Fruit fly (Drosophila melanogaster) whole organism, embryonic: ENCODE measurements around the gene CG2076.

ENCODE experiments used
- Spps ChIP-seq: fragments of 200-800 bp; sonication (Bioruptor generic); optimal IDR thresholded peaks from 2 replicates; lab custom pipeline; 2018; ENCODE audit warnings: missing biosample characterization, mild to moderate bottlenecking, missing genetic modification characterization
- al ChIP-seq: fragments of 200-800 bp; sonication (Bioruptor generic); IDR thresholded peaks from 2 replicates; pipeline ENCODE4 v1.3.6; 2022; ENCODE audit warnings: missing biosample characterization, missing genetic modification characterization
- chm ChIP-seq: fragments of 200-800 bp; sonication (Bioruptor generic); IDR thresholded peaks from 2 replicates; pipeline ENCODE4 v1.3.6; 2022; ENCODE audit warnings: missing biosample characterization, missing genetic modification characterization

DNA sequence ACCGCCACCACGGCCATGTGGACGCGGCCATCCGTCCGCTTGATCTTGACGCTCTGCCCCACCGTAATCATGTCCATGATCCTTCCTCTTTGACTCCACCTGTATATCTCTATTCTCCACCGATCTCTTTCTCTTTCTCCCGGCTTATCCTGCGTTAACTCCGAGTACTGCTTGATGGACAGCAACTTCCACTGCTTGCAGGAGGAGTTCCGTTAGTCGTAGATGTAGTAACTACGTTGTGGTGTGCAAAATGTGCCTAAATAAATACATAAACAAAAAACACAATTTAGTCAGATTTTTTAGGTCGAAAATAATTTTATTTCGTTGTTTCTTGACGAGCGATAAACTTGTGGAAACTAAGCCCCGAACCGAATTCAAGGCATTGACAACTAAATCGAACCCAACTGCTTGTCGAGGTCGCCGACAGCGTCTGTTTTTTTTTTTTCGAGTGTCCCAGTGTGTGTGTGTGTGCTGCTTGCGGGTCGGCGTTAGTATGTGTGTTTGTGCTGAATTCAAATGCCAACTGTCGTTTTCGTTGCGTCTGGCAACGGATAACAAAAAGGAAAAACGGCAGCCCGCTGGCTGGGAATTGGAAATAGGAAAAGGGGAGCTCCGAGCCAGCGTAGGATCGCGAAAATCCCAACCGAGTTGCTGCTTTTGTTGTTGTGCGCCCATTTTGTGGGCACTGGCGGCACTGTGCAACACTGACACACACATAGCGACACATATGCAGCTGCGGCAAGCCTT, 46.0 kb downstream of the CG2076 start:
- TF ChIP-seq Spps (no peak), al (GFP tag; lab: Robert Waterston, UW) (no peak), chm (GFP tag; lab: Robert Waterston, UW) (no peak)
